Worm (Caenorhabditis elegans) whole organism, L4 larva: Measurements from ENCODE around the gene fbxb-49.

Source experiments
- F10B5.3 ChIP-seq: sonication (generic microtip); optimal IDR thresholded peaks from 2 replicates; lab custom pipeline; 2016; ENCODE audit warnings: mild to moderate bottlenecking, missing genetic modification characterization, missing compliant biosample characterization
- T20F7.1 ChIP-seq: fragments of 200-800 bp; sonication (Bioruptor generic); optimal IDR thresholded peaks from 2 replicates; lab custom pipeline; 2018; ENCODE audit warnings: mild to moderate bottlenecking, missing genetic modification characterization, missing compliant biosample characterization
- T26A8.4 ChIP-seq: fragments of 200-800 bp; sonication (Bioruptor generic); IDR thresholded peaks from 2 replicates; pipeline ENCODE4 v1.3.6; 2022; ENCODE audit warnings: missing genetic modification characterization, missing compliant biosample characterization
- Y105C5A.15 ChIP-seq: fragments of 200-800 bp; sonication (Bioruptor generic); IDR thresholded peaks from 2 replicates; pipeline ENCODE4 v1.3.6; 2022; ENCODE audit warnings: missing genetic modification characterization, missing compliant biosample characterization
- arid-1 ChIP-seq: fragments of 200-800 bp; sonication (Bioruptor generic); conservative IDR thresholded peaks from 2 replicates; pipeline ENCODE4 v1.3.6; 2022; ENCODE audit warnings: missing genetic modification reagents, missing genetic modification characterization, missing compliant biosample characterization
- ceh-28 ChIP-seq: fragments of 150-350 bp; optimal IDR thresholded peaks from 2 replicates; lab custom pipeline; 2014; ENCODE audit warnings: missing biosample characterization, missing genetic modification reagents, missing genetic modification characterization
- ctbp-1 ChIP-seq: fragments of 200-800 bp; sonication (Bioruptor generic); IDR thresholded peaks from 2 replicates; pipeline ENCODE4 v1.3.6; 2022; ENCODE audit warnings: missing genetic modification reagents, missing genetic modification characterization, missing compliant biosample characterization
- daf-16 ChIP-seq, 3 experiments: sonication (generic microtip); optimal IDR thresholded peaks; 2 replicates each; lab custom pipeline; 2016 to 2017; ENCODE audit warnings: missing genetic modification characterization in 3 of 3, missing genetic modification reagents in 3 of 3, mild to moderate bottlenecking in 2 of 3, missing compliant biosample characterization in 2 of 3, missing biosample characterization in 1 of 3, moderate library complexity in 1 of 3
- daf-19 ChIP-seq: fragments of 200-800 bp; sonication (Bioruptor generic); conservative IDR thresholded peaks from 2 replicates; pipeline ENCODE4 v1.3.6; 2022; ENCODE audit warnings: missing genetic modification characterization, missing compliant biosample characterization
- dmd-6 ChIP-seq: fragments of 200-800 bp; sonication (Bioruptor generic); IDR thresholded peaks from 2 replicates; pipeline ENCODE4 v1.3.6; 2022; ENCODE audit warnings: missing genetic modification reagents, missing genetic modification characterization, missing compliant biosample characterization
- egl-43 ChIP-seq: fragments of 200-800 bp; sonication (Bioruptor generic); IDR thresholded peaks from 2 replicates; pipeline ENCODE4 v1.3.6; 2022; ENCODE audit warnings: missing genetic modification reagents, missing genetic modification characterization, missing compliant biosample characterization
- hif-1 ChIP-seq, 2 experiments: sonication (generic microtip); optimal IDR thresholded peaks; 2 replicates each; lab custom pipeline; 2016 to 2017; ENCODE audit warnings: missing compliant biosample characterization in 2 of 2, missing genetic modification characterization in 2 of 2, missing genetic modification reagents in 2 of 2, missing genotype in 2 of 2, mild to moderate bottlenecking in 1 of 2
- hlh-11 ChIP-seq: fragments of 200-800 bp; sonication (Bioruptor generic); optimal IDR thresholded peaks from 2 replicates; lab custom pipeline; 2018; ENCODE audit warnings: mild to moderate bottlenecking, missing genetic modification characterization, missing compliant biosample characterization
- jun-1 ChIP-seq: fragments of 150-350 bp; optimal IDR thresholded peaks from 2 replicates; lab custom pipeline; 2014; ENCODE audit warnings: missing biosample characterization, missing genetic modification reagents, missing genetic modification characterization
- lim-7 ChIP-seq: fragments of 200-800 bp; sonication (Bioruptor generic); IDR thresholded peaks from 2 replicates; pipeline ENCODE4 v1.3.6; 2022; ENCODE audit warnings: missing genetic modification characterization, missing compliant biosample characterization
- lin-13 ChIP-seq: fragments of 150-350 bp; optimal IDR thresholded peaks from 2 replicates; lab custom pipeline; 2014; ENCODE audit warnings: missing biosample characterization, missing genetic modification reagents, missing genetic modification characterization
- lin-29 ChIP-seq: fragments of 200-800 bp; sonication (Bioruptor generic); IDR thresholded peaks from 2 replicates; pipeline ENCODE4 v1.3.6; 2022; ENCODE audit warnings: missing genetic modification reagents, missing genetic modification characterization, missing compliant biosample characterization
- lin-38 ChIP-seq: fragments of 200-800 bp; sonication (Bioruptor generic); IDR thresholded peaks from 2 replicates; pipeline ENCODE4 v1.3.6; 2022; ENCODE audit warnings: missing genetic modification reagents, missing genetic modification characterization, missing compliant biosample characterization
- madf-9 ChIP-seq: fragments of 200-800 bp; sonication (Bioruptor generic); conservative IDR thresholded peaks from 2 replicates; pipeline ENCODE4 v1.3.6; 2022; ENCODE audit warnings: missing genetic modification reagents, missing genetic modification characterization, missing compliant biosample characterization
- mdl-1 ChIP-seq, 2 experiments: fragments of 150-350 bp in 1 of 2; sonication (generic microtip) in 1 of 2; optimal IDR thresholded peaks; 2 replicates each; lab custom pipeline; 2014 to 2017; ENCODE audit warnings: missing biosample characterization in 2 of 2, missing genetic modification characterization in 2 of 2
- mes-2 ChIP-seq: sonication (generic microtip); optimal IDR thresholded peaks from 2 replicates; lab custom pipeline; 2016; ENCODE audit warnings: missing genotype, mild to moderate bottlenecking, missing genetic modification characterization, missing compliant biosample characterization; ENCODE audit not compliant: poor library complexity, severe bottlenecking
- mxl-3 ChIP-seq: fragments of 200-800 bp; sonication (Bioruptor generic); optimal IDR thresholded peaks from 2 replicates; lab custom pipeline; 2018; ENCODE audit warnings: mild to moderate bottlenecking, missing genetic modification characterization, missing compliant biosample characterization
- nhr-28 ChIP-seq: fragments of 150-350 bp; optimal IDR thresholded peaks from 2 replicates; lab custom pipeline; 2014; ENCODE audit warnings: missing biosample characterization, missing genetic modification characterization
- nhr-42 ChIP-seq: fragments of 200-800 bp; sonication (Bioruptor generic); IDR thresholded peaks from 2 replicates; pipeline ENCODE4 v1.3.6; 2022; ENCODE audit warnings: missing genetic modification characterization, missing compliant biosample characterization
- nhr-48 ChIP-seq: sonication (generic microtip); optimal IDR thresholded peaks from 2 replicates; lab custom pipeline; 2016; ENCODE audit warnings: mild to moderate bottlenecking, missing genetic modification characterization, missing compliant biosample characterization
- nhr-6 ChIP-seq: fragments of 150-350 bp; optimal IDR thresholded peaks from 2 replicates; lab custom pipeline; 2014; ENCODE audit warnings: missing biosample characterization, missing genetic modification characterization
- pha-4 ChIP-seq, 2 experiments: fragments of 150-350 bp in 1 of 2; fragments of 200-800 bp in 1 of 2; sonication (Bioruptor generic) in 1 of 2; IDR thresholded peaks in 1 of 2; optimal IDR thresholded peaks in 1 of 2; 2 replicates each; pipeline versions ENCODE4 v1.3.6 to Lab custom; 2014 to 2022; ENCODE audit warnings: missing genetic modification characterization in 2 of 2, missing genetic modification reagents in 2 of 2, missing biosample characterization in 1 of 2, missing compliant biosample characterization in 1 of 2
- pqm-1 ChIP-seq: sonication (generic microtip); optimal IDR thresholded peaks from 2 replicates; lab custom pipeline; 2017; ENCODE audit warnings: missing biosample characterization, missing genetic modification characterization
- saeg-2 ChIP-seq: fragments of 200-800 bp; sonication (Bioruptor generic); IDR thresholded peaks from 2 replicates; pipeline ENCODE4 v1.3.6; 2022; ENCODE audit warnings: missing genetic modification reagents, missing genetic modification characterization, missing compliant biosample characterization
- unc-130 ChIP-seq: sonication (generic microtip); optimal IDR thresholded peaks from 2 replicates; lab custom pipeline; 2016; ENCODE audit warnings: missing genetic modification reagents, missing genetic modification characterization, missing compliant biosample characterization
- vab-7 ChIP-seq: fragments of 200-800 bp; sonication (Bioruptor generic); IDR thresholded peaks from 2 replicates; pipeline ENCODE4 v1.3.6; 2022; ENCODE audit warnings: missing genetic modification reagents, missing genetic modification characterization, missing compliant biosample characterization
- zfp-2 ChIP-seq: sonication (generic microtip); optimal IDR thresholded peaks from 2 replicates; lab custom pipeline; 2016; ENCODE audit warnings: mild to moderate bottlenecking, missing genetic modification characterization, missing compliant biosample characterization
- zfp-3 ChIP-seq: fragments of 200-800 bp; sonication (Bioruptor generic); conservative IDR thresholded peaks from 2 replicates; pipeline ENCODE4 v1.3.6; 2022; ENCODE audit warnings: missing genetic modification reagents, missing genetic modification characterization, missing compliant biosample characterization

fbxb-49 gene

DNA sequence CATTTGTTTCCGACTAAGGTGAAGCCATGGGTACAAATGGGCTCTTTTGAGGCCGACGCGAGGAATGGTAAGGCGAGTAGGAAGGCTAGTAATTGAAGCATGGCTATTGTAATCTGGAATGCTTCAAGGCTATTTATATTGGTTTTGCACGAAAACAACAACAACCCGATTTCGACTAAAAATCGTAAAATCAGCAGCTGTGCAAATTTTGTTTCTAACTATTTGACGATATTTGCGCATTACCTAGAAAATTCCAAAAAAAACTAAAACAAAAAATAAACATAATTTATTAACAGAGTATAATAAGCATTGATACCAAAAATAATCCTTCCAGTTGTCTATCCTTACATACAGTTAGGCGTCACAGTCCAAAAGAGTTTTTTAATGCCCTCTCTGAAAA lies 26.8 kb downstream of the fbxb-49 start, which contains the start of gene clec-20:
Gene clec-20 (minus strand): TSS at position 101 of the 400 bp plus-strand sequence.
- no peak for TF ChIP-seq saeg-2 (GFP tag; lab: Robert Waterston, UW)
- TF ChIP-seq hlh-11 (tag; lab: Kevin White, UChicago): no peak
- TF ChIP-seq mes-2 (tag; lab: Kevin White, UChicago): no peak
- TF ChIP-seq ctbp-1 (GFP tag; lab: Robert Waterston, UW): no peak
- TF ChIP-seq lin-38 (GFP tag; lab: Robert Waterston, UW): no peak
- no peak for TF ChIP-seq T20F7.1 (GFP tag; lab: Kevin White, UChicago)
- no peak for TF ChIP-seq zfp-3 (GFP tag; lab: Robert Waterston, UW)
- no peak for TF ChIP-seq ceh-28 (tag; lab: Kevin White, UChicago)
- no peak for TF ChIP-seq T26A8.4 (GFP tag; lab: Robert Waterston, UW)
- TF ChIP-seq jun-1: no peak
- no peak for TF ChIP-seq daf-19 (GFP tag; lab: Robert Waterston, UW)
- TF ChIP-seq lin-29 (GFP tag; lab: Robert Waterston, UW): no peak
- no peak for TF ChIP-seq mdl-1 (tag; optimal IDR thresholded peaks at IDR 0.05; lab: Kevin White, UChicago)
- TF ChIP-seq lin-13 (GFP tag; lab: Kevin White, UChicago): no peak
- no peak for TF ChIP-seq unc-130 (GFP tag; lab: Kevin White, UChicago)

DNA sequence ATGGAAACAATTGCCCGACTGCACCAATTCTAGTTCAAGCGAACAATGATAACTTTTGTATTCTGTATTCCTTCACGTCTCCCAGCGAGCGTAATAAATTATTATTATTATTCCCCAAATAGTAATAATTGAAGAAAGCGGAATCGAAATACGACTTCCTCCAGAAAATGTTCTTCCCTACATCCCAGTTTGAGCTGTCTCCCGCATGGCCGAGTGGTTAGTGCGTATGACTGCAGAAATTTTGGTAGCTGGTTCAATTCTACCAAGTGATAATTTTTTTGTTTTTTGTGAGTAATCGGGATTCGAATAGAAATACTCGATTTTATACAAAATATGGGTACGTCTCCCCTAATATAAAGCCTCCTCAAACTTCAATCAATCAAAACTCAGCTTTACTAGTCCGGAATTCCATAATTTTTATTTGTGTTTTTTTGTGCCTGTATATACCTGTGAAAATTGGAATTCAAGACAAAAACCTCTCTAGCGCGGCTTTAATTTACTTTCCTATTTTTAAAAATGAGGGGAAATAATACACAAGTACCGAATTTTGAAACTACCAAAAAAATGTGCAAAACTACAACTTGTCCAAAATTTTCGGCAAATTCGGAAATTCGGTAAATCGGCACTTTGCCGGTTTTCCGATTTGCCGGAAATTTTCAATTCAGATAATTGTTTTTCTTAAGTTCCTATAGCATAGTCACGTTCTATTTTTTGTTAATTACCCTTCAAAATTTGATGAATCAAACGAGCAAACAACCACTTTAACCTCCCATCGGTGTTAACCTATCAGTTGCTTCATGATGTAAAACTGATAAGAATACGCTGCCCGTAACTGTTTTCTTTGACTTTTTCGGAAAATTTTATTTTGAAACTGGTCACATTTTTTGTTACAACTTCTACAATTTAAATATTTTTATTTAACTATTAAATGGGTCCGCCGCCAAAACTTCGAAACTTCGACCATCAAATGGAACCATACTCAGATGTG lies 29.1 kb downstream of the fbxb-49 start, which contains the start of gene bath-46:
Gene bath-46 (plus strand): TSS at position 806 of the 988 bp plus-strand sequence.
- TF ChIP-seq nhr-42 (GFP tag; lab: Robert Waterston, UW) (no peak), zfp-2 (tag; lab: Kevin White, UChicago) (no peak), hif-1 (tag; optimal IDR thresholded peaks at IDR 0.05; lab: Kevin White, UChicago) (no peak), F10B5.3 (tag; lab: Kevin White, UChicago) (no peak), pha-4 (GFP tag; IDR thresholded peaks at IDR 0.05; lab: Robert Waterston, UW) (no peak), pha-4 (tag; optimal IDR thresholded peaks at IDR 0.05; lab: Kevin White, UChicago) (no peak), nhr-28 (tag; lab: Kevin White, UChicago) (peak; percentile 57), pqm-1 (tag; lab: Kevin White, UChicago) (peak; percentile 90), egl-43 (peak; percentile 56; the same call in 1 of the 2 replicates), mes-2 (tag; lab: Kevin White, UChicago) (no peak), dmd-6 (GFP tag; lab: Robert Waterston, UW) (peak; percentile 34; the same call in 1 of the 2 replicates), lim-7 (GFP tag; lab: Robert Waterston, UW) (peak; percentile 75), vab-7 (peak; percentile 48; the same call in 1 of the 2 replicates), madf-9 (GFP tag; lab: Robert Waterston, UW) (0 out of 2 replicates have a peak, but pooled peaks have one; percentile 13), nhr-48 (no peak), arid-1 (0 out of 2 replicates have a peak, but pooled peaks have one; percentile 8), Y105C5A.15 (GFP tag; lab: Robert Waterston, UW) (0 out of 2 replicates have a peak, but pooled peaks have one; percentile 35), lin-13 (GFP tag; lab: Kevin White, UChicago) (no peak), daf-16 (GFP tag; optimal IDR thresholded peaks at IDR 0.05; lab: Kevin White, UChicago) (no peak), daf-16 (tag; optimal IDR thresholded peaks at IDR 0.05; lab: Kevin White, UChicago) (peak; percentile 68), mxl-3 (no peak), nhr-6 (tag; lab: Kevin White, UChicago) (no peak), hlh-11 (tag; lab: Kevin White, UChicago) (peak; percentile 48)
